Worm (Caenorhabditis elegans): Measurements from ENCODE around the gene Y62H9A.8.

DNA sequence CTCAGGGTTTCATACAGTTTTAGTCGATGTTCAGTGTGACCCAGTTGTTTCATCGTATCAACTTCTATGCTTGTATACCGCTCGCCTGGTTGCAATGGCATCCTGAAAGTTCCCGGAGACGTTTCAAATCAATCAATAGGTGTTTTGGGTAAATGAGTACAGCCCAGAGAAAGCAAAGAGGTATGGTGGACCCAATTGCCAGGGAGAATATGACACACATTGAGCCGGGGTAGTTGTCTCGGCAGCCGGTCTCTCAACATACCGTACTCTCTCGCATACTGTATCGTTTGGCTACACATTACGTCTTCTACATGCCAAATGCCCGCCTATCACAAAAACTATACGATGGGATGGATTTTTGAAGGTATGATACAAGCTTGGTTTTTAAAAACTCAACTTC is 5.8 kb upstream of the Y62H9A.8 start, which contains the start of gene Y62H9A.9:
- TF ChIP-seq pha-4 (tag; optimal IDR thresholded peaks at IDR 0.05) (no peak), nhr-237 (tag; optimal IDR thresholded peaks at IDR 0.05) (no peak), ces-1 (GFP tag; optimal IDR thresholded peaks at IDR 0.05) (no peak), nhr-2 (tag; optimal IDR thresholded peaks at IDR 0.05) (no peak)

Data from whole organism, mixed stage, embryonic.